Worm (Caenorhabditis elegans): ENCODE measurements around the gene dlat-1.
A peak's percentile ranks its signal among the peaks of the same experiment; 100 is the strongest.

Gene dlat-1

ce11 chrV:14427069-14427825, 19.8 kb downstream of the dlat-1 start:
- no peak for TF ChIP-seq him-1 (tag; optimal IDR thresholded peaks at IDR 0.05)
- no peak for TF ChIP-seq hmg-1.2 (GFP tag; IDR thresholded peaks at IDR 0.05)

ce11 chrV:14426013-14426412, 21.1 kb downstream of the dlat-1 start:
- TF ChIP-seq nfya-2 (GFP tag; IDR thresholded peaks at IDR 0.05) (no peak), K12H6.12 (tag; optimal IDR thresholded peaks at IDR 0.05) (no peak), tbx-9 (tag; optimal IDR thresholded peaks at IDR 0.05; ENCODE audit: borderline replicate concordance) (no peak), athp-1 (tag; optimal IDR thresholded peaks at IDR 0.05) (no peak)

- TF ChIP-seq mcd-1 (GFP tag; IDR thresholded peaks at IDR 0.05), result 0 out of 2 replicates have a peak, but pooled peaks have one; percentile 20
- TF ChIP-seq madf-6 (GFP tag; IDR thresholded peaks at IDR 0.05), result peak; percentile 31; the same call in 1 of the 2 replicates
- peak; percentile 14 for TF ChIP-seq snpc-3.4 (tag; optimal IDR thresholded peaks at IDR 0.05)
- peak; percentile 11 for TF ChIP-seq rpc-1 (optimal IDR thresholded peaks at IDR 0.05)
- no peak for TF ChIP-seq rpc-1 (tag; optimal IDR thresholded peaks at IDR 0.05)
- TF ChIP-seq ceh-100 (GFP tag; IDR thresholded peaks at IDR 0.05), result peak; percentile 78
- no peak for TF ChIP-seq ZK185.1 (tag; optimal IDR thresholded peaks at IDR 0.05; ENCODE audit: poor library complexity, severe bottlenecking)
Observed at ce11 chrV:14424958-14425492, 22.1 kb downstream of the dlat-1 start, which contains the start of gene rrsr-1. Gene rrsr-1 (minus strand): TSS chrV:14425008.

ce11 chrV:14423268-14423667, 23.8 kb downstream of the dlat-1 start, which contains the start of gene rpoa-12:
Gene rpoa-12 (minus strand): TSS chrV:14423304.
- no peak for TF ChIP-seq lsl-1 (GFP tag; optimal IDR thresholded peaks at IDR 0.05)
- TF ChIP-seq mcd-1 (GFP tag; IDR thresholded peaks at IDR 0.05), result peak; percentile 42; the same call in 1 of the 2 replicates
- TF ChIP-seq attf-3 (GFP tag; conservative IDR thresholded peaks at IDR 0.05), result no peak
- no peak for TF ChIP-seq Y53G8AR.9 (GFP tag; conservative IDR thresholded peaks at IDR 0.05)
- no peak for TF ChIP-seq nhr-120 (GFP tag; IDR thresholded peaks at IDR 0.05)
- no peak for TF ChIP-seq zim-3 (tag; optimal IDR thresholded peaks at IDR 0.05)
- no peak for TF ChIP-seq nhr-80 (tag; optimal IDR thresholded peaks at IDR 0.05)
- TF ChIP-seq madf-10 (tag; optimal IDR thresholded peaks at IDR 0.05), result no peak
- TF ChIP-seq let-607 (tag; optimal IDR thresholded peaks at IDR 0.05), result no peak
- TF ChIP-seq unc-130 (GFP tag; optimal IDR thresholded peaks at IDR 0.05), result peak; percentile 8
- no peak for TF ChIP-seq Y67H2A.10 (GFP tag; conservative IDR thresholded peaks at IDR 0.05)
- TF ChIP-seq tbp1 (GFP tag; optimal IDR thresholded peaks at IDR 0.05), result no peak
- TF ChIP-seq Y95B8A.8 (GFP tag; IDR thresholded peaks at IDR 0.05), result no peak
- TF ChIP-seq chd-7 (tag; optimal IDR thresholded peaks at IDR 0.05), result no peak
- no peak for TF ChIP-seq F49E8.2 (tag; optimal IDR thresholded peaks at IDR 0.05; ENCODE audit: insufficient read depth)
- TF ChIP-seq atf-7 (tag; optimal IDR thresholded peaks at IDR 0.05), result no peak
- TF ChIP-seq ZK185.1 (tag; optimal IDR thresholded peaks at IDR 0.05; ENCODE audit: poor library complexity, severe bottlenecking), result no peak
- TF ChIP-seq die-1 (tag; optimal IDR thresholded peaks at IDR 0.05), result no peak
- peak; percentile 17 for TF ChIP-seq K12H6.12 (tag; optimal IDR thresholded peaks at IDR 0.05)
- no peak for TF ChIP-seq bed-1 (GFP tag; IDR thresholded peaks at IDR 0.05)
- peak; percentile 88 for TF ChIP-seq ceh-100 (GFP tag; IDR thresholded peaks at IDR 0.05)
- TF ChIP-seq akir-1 (GFP tag; optimal IDR thresholded peaks at IDR 0.05), result no peak
- no peak for TF ChIP-seq hmg-20 (GFP tag; IDR thresholded peaks at IDR 0.05)
- TF ChIP-seq hsf-1 (GFP tag; IDR thresholded peaks at IDR 0.05), result 0 out of 2 replicates have a peak, but pooled peaks have one; percentile 38
- TF ChIP-seq lin-40 (tag; optimal IDR thresholded peaks at IDR 0.05), result no peak
- TF ChIP-seq F57C9.4 (tag; optimal IDR thresholded peaks at IDR 0.05), result no peak
- TF ChIP-seq let-526 (GFP tag; IDR thresholded peaks at IDR 0.05), result no peak
- no peak for TF ChIP-seq B0336.3 (GFP tag; IDR thresholded peaks at IDR 0.05)
- peak; percentile 39 for TF ChIP-seq ceh-27 (GFP tag; optimal IDR thresholded peaks at IDR 0.05)
- no peak for TF ChIP-seq ztf-3 (GFP tag; optimal IDR thresholded peaks at IDR 0.05)
- TF ChIP-seq snpc-4 (GFP tag; optimal IDR thresholded peaks at IDR 0.05), result no peak
- peak in 1 of 4 experiments; percentile 42 for TF ChIP-seq snpc-4 (tag; optimal IDR thresholded peaks at IDR 0.05)
